Worm (Caenorhabditis elegans) whole organism, L1 larva: ENCODE measurements around the gene nhr-133.

Source experiments
- lin-39 ChIP-seq: fragments of 150-350 bp; optimal IDR thresholded peaks from 2 replicates; lab custom pipeline; 2014; ENCODE audit warnings: missing biosample characterization, missing genetic modification reagents, missing genetic modification characterization
- tbx-2 ChIP-seq: sonication (generic microtip); optimal IDR thresholded peaks from 2 replicates; lab custom pipeline; 2016; ENCODE audit warnings: missing genetic modification characterization, missing compliant biosample characterization
- unc-62 ChIP-seq: fragments of 150-350 bp; optimal IDR thresholded peaks from 2 replicates; lab custom pipeline; 2014; ENCODE audit warnings: missing biosample characterization, missing genetic modification reagents, missing genetic modification characterization

DNA sequence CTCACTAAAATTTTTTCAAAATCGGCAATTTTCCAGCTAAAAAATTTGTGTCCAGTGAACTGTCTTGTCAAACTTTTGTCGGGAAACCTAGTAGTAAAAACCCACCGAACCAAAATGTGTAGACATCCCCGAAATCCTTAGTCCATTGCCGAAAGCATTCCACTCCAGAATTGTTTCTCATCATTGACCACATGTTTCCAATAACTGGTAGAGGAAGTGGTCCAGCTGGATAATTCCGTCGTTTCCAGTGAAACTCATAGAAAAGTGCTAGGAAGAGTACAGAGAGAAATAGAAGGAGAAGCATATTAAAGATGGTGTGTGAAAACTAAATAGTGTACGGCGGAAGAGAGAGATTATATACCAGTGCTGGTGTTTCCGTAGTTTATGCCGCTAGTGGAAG, 7.8 kb downstream of the nhr-133 start, which contains the start of gene cyp-33C12:
- TF ChIP-seq lin-39 (tag; lab: Kevin White, UChicago): no peak
- no peak for TF ChIP-seq tbx-2 (tag; lab: Kevin White, UChicago)
- TF ChIP-seq unc-62 (GFP tag; lab: Kevin White, UChicago): no peak
